Fruit fly (Drosophila melanogaster): Measurements from ENCODE around the gene Tm2.

The Tm2 gene

dm6 chr3R:15346018-15346383, 36.0 kb downstream of the Tm2 start, which contains the start of the genes Surf4 and CG31301 (continued):
- TF ChIP-seq CG32767 (GFP tag; IDR thresholded peaks at IDR 0.05), result no peak
- TF ChIP-seq chinmo (GFP tag; IDR thresholded peaks at IDR 0.05; ENCODE audit: partially characterized antibody), result no peak
- no peak for TF ChIP-seq CG12071 (GFP tag; optimal IDR thresholded peaks at IDR 0.05)
- no peak for TF ChIP-seq CG31388 (GFP tag; optimal IDR thresholded peaks at IDR 0.05)
- TF ChIP-seq Ets97D (GFP tag; optimal IDR thresholded peaks at IDR 0.05), result peak; percentile 71
- no peak for TF ChIP-seq bigmax (GFP tag; optimal IDR thresholded peaks at IDR 0.05)
- peak; percentile 12 for TF ChIP-seq CG10267 (tag; optimal IDR thresholded peaks at IDR 0.05)
- no peak for TF ChIP-seq Ravus (GFP tag; IDR thresholded peaks at IDR 0.05)
- no peak for TF ChIP-seq CG10543 (GFP tag; optimal IDR thresholded peaks at IDR 0.05)
- TF ChIP-seq Scr (GFP tag; IDR thresholded peaks at IDR 0.05; ENCODE audit: partially characterized antibody), result peak; percentile 68; the same call in 1 of the 2 replicates
- no peak for TF ChIP-seq CG10366 (GFP tag; IDR thresholded peaks at IDR 0.05)
- TF ChIP-seq dysf (GFP tag; IDR thresholded peaks at IDR 0.05), result no peak
- TF ChIP-seq nmo (GFP tag; optimal IDR thresholded peaks at IDR 0.05), result no peak
- no peak for TF ChIP-seq CG33557 (GFP tag; optimal IDR thresholded peaks at IDR 0.05)
- TF ChIP-seq CG12299 (tag; optimal IDR thresholded peaks at IDR 0.05), result no peak
- peak; percentile 51; the same call in 2 of the 3 replicates for TF ChIP-seq knrl (GFP tag; IDR thresholded peaks at IDR 0.05; ENCODE audit: partially characterized antibody)
- no peak for TF ChIP-seq CG6654 (GFP tag; optimal IDR thresholded peaks at IDR 0.05)
- no peak for TF ChIP-seq stc (GFP tag; IDR thresholded peaks at IDR 0.05)
- TF ChIP-seq Jarid2 (GFP tag; optimal IDR thresholded peaks at IDR 0.05), result no peak
- TF ChIP-seq fd96Cb (tag; optimal IDR thresholded peaks at IDR 0.05), result no peak
- TF ChIP-seq Eip74EF (GFP tag; optimal IDR thresholded peaks at IDR 0.05), result no peak
- TF ChIP-seq Hr51 (GFP tag; optimal IDR thresholded peaks at IDR 0.05), result no peak
- no peak for TF ChIP-seq ATbp (GFP tag; optimal IDR thresholded peaks at IDR 0.05)
- no peak for TF ChIP-seq CG7271 (tag; optimal IDR thresholded peaks at IDR 0.05)
- no peak for TF ChIP-seq sisA (GFP tag; IDR thresholded peaks at IDR 0.05)
- TF ChIP-seq hb (GFP tag; IDR thresholded peaks at IDR 0.05; ENCODE audit: partially characterized antibody), result peak; percentile 73
- no peak for TF ChIP-seq CG6175 (GFP tag; IDR thresholded peaks at IDR 0.05)
- TF ChIP-seq CG10462 (GFP tag; optimal IDR thresholded peaks at IDR 0.05), result no peak
- no peak for TF ChIP-seq CoRest (tag; optimal IDR thresholded peaks at IDR 0.05)
- TF ChIP-seq ftz-f1 (GFP tag; optimal IDR thresholded peaks at IDR 0.05), result no peak
- no peak for TF ChIP-seq CG15479 (GFP tag; optimal IDR thresholded peaks at IDR 0.05)
- no peak for TF ChIP-seq tll (GFP tag; optimal IDR thresholded peaks at IDR 0.05)
- no peak for TF ChIP-seq jigr1 (GFP tag; IDR thresholded peaks at IDR 0.05)
- TF ChIP-seq tup (GFP tag; optimal IDR thresholded peaks at IDR 0.05), result no peak
- TF ChIP-seq odd (GFP tag; optimal IDR thresholded peaks at IDR 0.05), result no peak
- no peak for TF ChIP-seq disco-r (GFP tag; optimal IDR thresholded peaks at IDR 0.05)
- TF ChIP-seq onecut (GFP tag; IDR thresholded peaks at IDR 0.05), result 0 out of 2 replicates have a peak, but pooled peaks have one; percentile 10
- TF ChIP-seq Ssrp (tag; optimal IDR thresholded peaks at IDR 0.05), result no peak
- no peak for TF ChIP-seq al (GFP tag; IDR thresholded peaks at IDR 0.05)
- no peak for TF ChIP-seq Mad (GFP tag; optimal IDR thresholded peaks at IDR 0.05)
- no peak for TF ChIP-seq Nf-YB (GFP tag; optimal IDR thresholded peaks at IDR 0.05)
- TF ChIP-seq Blimp-1 (GFP tag; optimal IDR thresholded peaks at IDR 0.05), result no peak
- no peak for TF ChIP-seq CG14965 (GFP tag; optimal IDR thresholded peaks at IDR 0.05; ENCODE audit: borderline replicate concordance)
- 0 out of 3 replicates have a peak, but pooled peaks have one; percentile 19 for TF ChIP-seq CG2199 (GFP tag; IDR thresholded peaks at IDR 0.05)
- TF ChIP-seq CG9215 (GFP tag; IDR thresholded peaks at IDR 0.05), result no peak
- TF ChIP-seq NC2β (GFP tag; optimal IDR thresholded peaks at IDR 0.05), result no peak
- no peak for TF ChIP-seq Oli (tag; optimal IDR thresholded peaks at IDR 0.05)
- TF ChIP-seq oc (tag; optimal IDR thresholded peaks at IDR 0.05), result no peak
- TF ChIP-seq CG18476 (GFP tag; optimal IDR thresholded peaks at IDR 0.05), result no peak
- TF ChIP-seq ro (GFP tag; IDR thresholded peaks at IDR 0.05), result no peak
